Fruit fly (Drosophila melanogaster) whole organism, embryonic: ENCODE measurements around the gene ssp5.

Source experiments
- Aef1 ChIP-seq: fragments of 200-800 bp; sonication (Bioruptor generic); IDR thresholded peaks from 3 replicates; pipeline ENCODE4 v1.3.6; 2022; ENCODE audit warnings: missing biosample characterization, missing genetic modification characterization
- CG10147 ChIP-seq: fragments of 200-800 bp; sonication (Bioruptor generic); optimal IDR thresholded peaks from 2 replicates; lab custom pipeline; 2019; ENCODE audit warnings: missing biosample characterization, mild to moderate bottlenecking, missing genetic modification characterization, moderate library complexity
- CG1024 ChIP-seq: fragments of 200-800 bp; sonication (Bioruptor generic); IDR thresholded peaks from 2 replicates; pipeline ENCODE4 v1.3.6; 2022; ENCODE audit warnings: missing biosample characterization, missing genetic modification characterization
- CG10274 ChIP-seq: fragments of 200-800 bp; sonication (Bioruptor generic); optimal IDR thresholded peaks from 3 replicates; lab custom pipeline; 2017; ENCODE audit warnings: missing biosample characterization, mild to moderate bottlenecking, missing genetic modification characterization
- CG11504 ChIP-seq: fragments of 200-800 bp; sonication (Bioruptor generic); optimal IDR thresholded peaks from 3 replicates; lab custom pipeline; 2019; ENCODE audit warnings: missing biosample characterization, mild to moderate bottlenecking, missing genetic modification characterization, moderate library complexity
- CG11723 ChIP-seq: fragments of 200-800 bp; sonication (Bioruptor generic); optimal IDR thresholded peaks from 2 replicates; lab custom pipeline; 2017; ENCODE audit warnings: missing biosample characterization, mild to moderate bottlenecking, missing genetic modification characterization
- CG12391 ChIP-seq: fragments of 200-800 bp; sonication (Bioruptor generic); optimal IDR thresholded peaks from 3 replicates; lab custom pipeline; 2018; ENCODE audit warnings: missing biosample characterization, mild to moderate bottlenecking, missing genetic modification characterization, moderate library complexity
- CG13123 ChIP-seq: fragments of 200-800 bp; sonication (Bioruptor generic); optimal IDR thresholded peaks from 2 replicates; lab custom pipeline; 2016; ENCODE audit warnings: missing biosample characterization, missing genetic modification characterization
- CG15269 ChIP-seq: fragments of 200-800 bp; sonication (Bioruptor generic); optimal IDR thresholded peaks from 2 replicates; lab custom pipeline; 2018; ENCODE audit warnings: missing biosample characterization, mild to moderate bottlenecking, missing genetic modification characterization, moderate library complexity
- CG1602 ChIP-seq: fragments of 200-800 bp; sonication (Bioruptor generic); optimal IDR thresholded peaks from 3 replicates; lab custom pipeline; 2016; ENCODE audit warnings: missing biosample characterization, missing genetic modification characterization
- CG17359 ChIP-seq: fragments of 200-800 bp; sonication (Bioruptor generic); optimal IDR thresholded peaks from 3 replicates; lab custom pipeline; 2018; ENCODE audit warnings: missing biosample characterization, mild to moderate bottlenecking, missing genetic modification characterization, moderate library complexity
- CG32532 ChIP-seq: fragments of 200-800 bp; sonication (Bioruptor generic); IDR thresholded peaks from 2 replicates; pipeline ENCODE4 v1.3.6; 2022; ENCODE audit warnings: missing biosample characterization, missing genetic modification characterization
- CG3281 ChIP-seq: fragments of 200-800 bp; sonication (Bioruptor generic); optimal IDR thresholded peaks from 3 replicates; lab custom pipeline; 2017; ENCODE audit warnings: missing biosample characterization, mild to moderate bottlenecking, missing genetic modification characterization
- CG4854 ChIP-seq: fragments of 200-800 bp; sonication (Bioruptor generic); optimal IDR thresholded peaks from 2 replicates; lab custom pipeline; 2016; ENCODE audit warnings: missing biosample characterization, missing genetic modification characterization, inconsistent platforms
- CG6791 ChIP-seq: fragments of 200-800 bp; sonication (Bioruptor generic); IDR thresholded peaks from 3 replicates; pipeline ENCODE4 v1.3.6; 2022; ENCODE audit warnings: missing biosample characterization, missing genetic modification characterization; ENCODE audit not compliant: partially characterized antibody
- CG7556 ChIP-seq: fragments of 200-800 bp; sonication (Bioruptor generic); optimal IDR thresholded peaks from 2 replicates; lab custom pipeline; 2017; ENCODE audit warnings: missing biosample characterization, mild to moderate bottlenecking, missing genetic modification characterization
- CG7928 ChIP-seq: fragments of 200-800 bp; sonication (Bioruptor generic); optimal IDR thresholded peaks from 2 replicates; lab custom pipeline; 2017; ENCODE audit warnings: missing biosample characterization, mild to moderate bottlenecking, missing genetic modification characterization
- D19A ChIP-seq: fragments of 200-800 bp; optimal IDR thresholded peaks from 3 replicates; lab custom pipeline; 2019; ENCODE audit warnings: missing biosample characterization, mild to moderate bottlenecking, missing genetic modification characterization, moderate library complexity
- Dp ChIP-seq: fragments of 200-800 bp; sonication (Bioruptor generic); optimal IDR thresholded peaks from 2 replicates; lab custom pipeline; 2018; ENCODE audit warnings: missing biosample characterization, mild to moderate bottlenecking, missing genetic modification characterization, moderate library complexity
- Dref ChIP-seq: fragments of 200-800 bp; sonication (Bioruptor generic); IDR thresholded peaks from 2 replicates; pipeline ENCODE4 v1.3.6; 2022; ENCODE audit warnings: missing biosample characterization, missing genetic modification characterization
- ERR ChIP-seq: fragments of 200-800 bp; sonication (Bioruptor generic); optimal IDR thresholded peaks from 2 replicates; lab custom pipeline; 2016; ENCODE audit warnings: missing biosample characterization, missing genetic modification characterization
- HHEX ChIP-seq: fragments of 200-800 bp; sonication (Bioruptor generic); optimal IDR thresholded peaks from 3 replicates; lab custom pipeline; 2017; ENCODE audit warnings: missing biosample characterization, mild to moderate bottlenecking, missing genetic modification characterization, missing genetic modification reagents
- Hmx ChIP-seq: fragments of 200-800 bp; sonication (Bioruptor generic); optimal IDR thresholded peaks from 2 replicates; lab custom pipeline; 2016; ENCODE audit warnings: missing biosample characterization, missing genetic modification characterization
- NC2α ChIP-seq: fragments of 200-800 bp; sonication (Bioruptor generic); optimal IDR thresholded peaks from 2 replicates; lab custom pipeline; 2016; ENCODE audit warnings: missing biosample characterization, missing genetic modification characterization
- Neu2 ChIP-seq: fragments of 200-800 bp; sonication (Bioruptor generic); optimal IDR thresholded peaks from 3 replicates; lab custom pipeline; 2016; ENCODE audit warnings: missing biosample characterization, missing genetic modification characterization, borderline replicate concordance
- Oaz ChIP-seq: fragments of 200-800 bp; sonication (Bioruptor generic); IDR thresholded peaks from 2 replicates; pipeline ENCODE4 v1.3.6; 2022; ENCODE audit warnings: missing biosample characterization, missing genetic modification characterization
- Ssrp ChIP-seq: fragments of 200-800 bp; sonication (Bioruptor generic); optimal IDR thresholded peaks from 2 replicates; lab custom pipeline; 2018; ENCODE audit warnings: missing biosample characterization, mild to moderate bottlenecking, missing genetic modification characterization, moderate library complexity
- YL-1 ChIP-seq: fragments of 200-800 bp; sonication (Bioruptor generic); optimal IDR thresholded peaks from 3 replicates; lab custom pipeline; 2017; ENCODE audit warnings: missing biosample characterization, mild to moderate bottlenecking, missing genetic modification characterization
- abd-A ChIP-seq: fragments of 200-800 bp; sonication (Bioruptor generic); optimal IDR thresholded peaks from 3 replicates; lab custom pipeline; 2019; ENCODE audit warnings: missing biosample characterization, mild to moderate bottlenecking, missing genetic modification characterization, moderate library complexity
- amos ChIP-seq: fragments of 200-800 bp; sonication (Bioruptor generic); IDR thresholded peaks from 2 replicates; pipeline ENCODE4 v1.3.6; 2022; ENCODE audit warnings: missing biosample characterization, missing genetic modification characterization; ENCODE audit not compliant: partially characterized antibody
- ash1 ChIP-seq: fragments of 200-800 bp; sonication (Bioruptor generic); optimal IDR thresholded peaks from 2 replicates; lab custom pipeline; 2018; ENCODE audit warnings: missing biosample characterization, mild to moderate bottlenecking, missing genetic modification characterization
- az2 ChIP-seq: fragments of 200-800 bp; sonication (Bioruptor generic); optimal IDR thresholded peaks from 3 replicates; lab custom pipeline; 2016; ENCODE audit warnings: missing biosample characterization, missing genetic modification characterization
- chinmo ChIP-seq: fragments of 200-800 bp; sonication (Bioruptor generic); IDR thresholded peaks from 4 replicates; pipeline ENCODE4 v1.3.6; 2022; ENCODE audit warnings: missing biosample characterization, missing genetic modification characterization; ENCODE audit not compliant: partially characterized antibody
- dm ChIP-seq: fragments of 200-800 bp; sonication (Bioruptor generic); optimal IDR thresholded peaks from 3 replicates; lab custom pipeline; 2016; ENCODE audit warnings: missing biosample characterization, missing genetic modification characterization
- dysf ChIP-seq: fragments of 200-800 bp; sonication (Bioruptor generic); IDR thresholded peaks from 3 replicates; pipeline ENCODE4 v1.3.6; 2022; ENCODE audit warnings: missing biosample characterization, missing genetic modification characterization
- fru ChIP-seq: fragments of >200 bp; optimal IDR thresholded peaks from 2 replicates; lab custom pipeline; 2017
- gce ChIP-seq: fragments of 200-800 bp; sonication (Bioruptor generic); IDR thresholded peaks from 3 replicates; pipeline ENCODE4 v1.3.6; 2022; ENCODE audit warnings: missing biosample characterization, missing genetic modification characterization
- inv ChIP-seq: fragments of 200-800 bp; sonication (Bioruptor generic); IDR thresholded peaks from 2 replicates; pipeline ENCODE4 v1.3.6; 2022; ENCODE audit warnings: missing biosample characterization, missing genetic modification characterization; ENCODE audit not compliant: partially characterized antibody
- jing ChIP-seq: fragments of 200-800 bp; sonication (Bioruptor generic); optimal IDR thresholded peaks from 2 replicates; lab custom pipeline; 2018; ENCODE audit warnings: missing biosample characterization, mild to moderate bottlenecking, missing genetic modification characterization
- mirr ChIP-seq: fragments of 200-800 bp; sonication (Bioruptor generic); optimal IDR thresholded peaks from 3 replicates; lab custom pipeline; 2018; ENCODE audit warnings: missing biosample characterization, mild to moderate bottlenecking, missing genetic modification characterization
- nerfin-2 ChIP-seq: fragments of 200-800 bp; sonication (Bioruptor generic); IDR thresholded peaks from 2 replicates; pipeline ENCODE4 v1.3.6; 2022; ENCODE audit warnings: missing biosample characterization, missing genetic modification characterization; ENCODE audit not compliant: partially characterized antibody
- odd ChIP-seq: fragments of 200-800 bp; sonication (Bioruptor generic); optimal IDR thresholded peaks from 2 replicates; lab custom pipeline; 2017; ENCODE audit warnings: missing biosample characterization, mild to moderate bottlenecking, missing genetic modification characterization
- pfk ChIP-seq: fragments of 200-800 bp; sonication (Bioruptor generic); optimal IDR thresholded peaks from 2 replicates; lab custom pipeline; 2018; ENCODE audit warnings: missing biosample characterization, mild to moderate bottlenecking, missing genetic modification characterization, moderate library complexity
- sc ChIP-seq, 3 experiments: fragments of >200 bp in 2 of 3; fragments of 200-800 bp in 1 of 3; sonication (Bioruptor generic) in 1 of 3; optimal IDR thresholded peaks; 2 replicates in 2 of 3; 3 replicates in 1 of 3; lab custom pipeline; 2017; ENCODE audit warnings: mild to moderate bottlenecking in 1 of 3, missing biosample characterization in 1 of 3, missing genetic modification characterization in 1 of 3, missing genetic modification reagents in 1 of 3
- scrt ChIP-seq: fragments of 200-800 bp; sonication (Bioruptor generic); optimal IDR thresholded peaks from 2 replicates; lab custom pipeline; 2018; ENCODE audit warnings: missing biosample characterization, mild to moderate bottlenecking, missing genetic modification characterization, moderate library complexity
- slou ChIP-seq: fragments of 200-800 bp; sonication (Bioruptor generic); optimal IDR thresholded peaks from 3 replicates; lab custom pipeline; 2016; ENCODE audit warnings: missing biosample characterization, missing genetic modification characterization
- tup ChIP-seq: fragments of 200-800 bp; sonication (Bioruptor generic); optimal IDR thresholded peaks from 2 replicates; lab custom pipeline; 2016; ENCODE audit warnings: missing biosample characterization, mild to moderate bottlenecking, missing genetic modification characterization, moderate library complexity
- usp ChIP-seq: fragments of >200 bp; optimal IDR thresholded peaks from 2 replicates; lab custom pipeline; 2017; ENCODE audit warnings: missing biosample characterization, missing genetic modification characterization
- vvl ChIP-seq: fragments of 200-800 bp; sonication (Bioruptor generic); IDR thresholded peaks from 2 replicates; pipeline ENCODE4 v1.3.6; 2022; ENCODE audit warnings: missing biosample characterization, missing genetic modification characterization

ssp5 gene

DNA sequence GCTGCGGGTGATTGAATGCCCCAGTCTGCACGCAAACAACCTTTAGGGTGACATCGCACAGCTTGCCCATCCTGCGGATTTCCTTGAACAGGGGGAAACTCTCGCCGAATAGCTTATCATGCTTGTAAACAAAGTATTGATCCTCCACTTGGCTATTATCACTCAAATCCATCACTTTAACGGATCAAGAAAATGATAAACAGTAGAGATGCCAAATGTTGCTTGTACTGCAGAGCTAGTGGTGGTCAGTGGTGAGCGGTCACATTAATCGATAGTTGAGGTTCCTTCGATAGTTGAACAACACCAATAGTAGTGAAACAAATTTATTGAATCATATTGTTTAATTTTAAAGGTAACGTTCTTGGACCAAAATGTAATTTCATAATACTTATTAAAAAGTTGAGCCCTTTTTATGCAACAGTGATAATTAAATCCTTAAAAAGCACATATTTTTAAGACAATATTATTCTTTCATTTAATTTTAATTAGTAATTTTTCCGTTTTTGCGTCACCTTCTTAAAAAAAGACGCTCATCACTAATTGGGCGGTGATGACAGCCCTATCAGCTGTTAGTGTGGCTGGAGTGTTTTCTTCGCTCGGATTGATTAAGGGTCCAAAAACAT is 22.6 kb upstream of the ssp5 start, which contains the start of the genes KLHL18 and GCC185 (continued):
- no peak for TF ChIP-seq jing (GFP tag; lab: Kevin White, UChicago)
- peak; percentile 55 for TF ChIP-seq HHEX
- TF ChIP-seq scrt (GFP tag; lab: Kevin White, UChicago): peak; percentile 52
- TF ChIP-seq CG11504 (tag; lab: Kevin White, UChicago): peak; percentile 88
- peak; percentile 74 for TF ChIP-seq CG6791 (GFP tag; lab: Robert Waterston, UW)
- TF ChIP-seq az2 (GFP tag; lab: Kevin White, UChicago): peak; percentile 78
- peak; percentile 38; the same call in 1 of the 2 replicates for TF ChIP-seq Oaz (GFP tag; lab: Robert Waterston, UW)
- TF ChIP-seq odd: no peak
- TF ChIP-seq usp (GFP tag; lab: Kevin White, UChicago): no peak
- TF ChIP-seq ash1: no peak
- TF ChIP-seq dysf (GFP tag; lab: Robert Waterston, UW): peak; percentile 84
- TF ChIP-seq nerfin-2 (GFP tag; lab: Robert Waterston, UW): peak; percentile 57
- peak; percentile 30 for TF ChIP-seq CG13123 (GFP tag; lab: Kevin White, UChicago)
- TF ChIP-seq Hmx (GFP tag; lab: Kevin White, UChicago): peak; percentile 75
- TF ChIP-seq Ssrp (tag; lab: Kevin White, UChicago): peak; percentile 71
- no peak for TF ChIP-seq abd-A (tag; lab: Kevin White, UChicago)
- peak; percentile 20 for TF ChIP-seq dm (GFP tag; lab: Kevin White, UChicago)
- no peak; the same call in 1 of the 2 replicates for TF ChIP-seq CG1024 (GFP tag; lab: Robert Waterston, UW)
- TF ChIP-seq CG7556 (GFP tag; lab: Kevin White, UChicago): no peak
- no peak for TF ChIP-seq mirr (GFP tag; lab: Kevin White, UChicago)
- peak; percentile 41 for TF ChIP-seq CG17359 (tag; lab: Kevin White, UChicago)
- TF ChIP-seq chinmo: 0 out of 4 replicates have a peak, but pooled peaks have one; percentile 44
- TF ChIP-seq amos: peak; percentile 78
- TF ChIP-seq NC2α: no peak
- peak; percentile 22 for TF ChIP-seq CG7928
- TF ChIP-seq CG11723: no peak
- no peak for TF ChIP-seq gce (GFP tag; lab: Robert Waterston, UW)
- no peak for TF ChIP-seq CG15269 (tag; lab: Kevin White, UChicago)
- peak; percentile 47 for TF ChIP-seq CG3281 (GFP tag; lab: Kevin White, UChicago)
- TF ChIP-seq vvl: peak; percentile 73
- peak; percentile 79 for TF ChIP-seq inv (GFP tag; lab: Robert Waterston, UW)
- TF ChIP-seq fru (lab: Kevin White, UChicago): no peak
- TF ChIP-seq CG32532 (GFP tag; lab: Robert Waterston, UW): peak; percentile 71
- TF ChIP-seq D19A (tag; lab: Kevin White, UChicago): peak; percentile 61
- TF ChIP-seq tup (GFP tag; lab: Kevin White, UChicago): no peak
- TF ChIP-seq sc (optimal IDR thresholded peaks at IDR 0.05; lab: Kevin White, UChicago): no peak
- peak; percentile 57 for TF ChIP-seq sc (GFP tag; optimal IDR thresholded peaks at IDR 0.05; lab: Kevin White, UChicago)
- TF ChIP-seq Neu2 (GFP tag; lab: Kevin White, UChicago): no peak
- TF ChIP-seq Aef1 (GFP tag; lab: Robert Waterston, UW): peak; percentile 82
- peak; percentile 86 for TF ChIP-seq CG12391 (tag; lab: Kevin White, UChicago)
- peak; percentile 65 for TF ChIP-seq slou (GFP tag; lab: Kevin White, UChicago)
- peak; percentile 62 for TF ChIP-seq YL-1 (GFP tag; lab: Kevin White, UChicago)
- TF ChIP-seq Dp: no peak
- peak; percentile 77 for TF ChIP-seq CG10147 (GFP tag; lab: Kevin White, UChicago)
- peak; percentile 80 for TF ChIP-seq CG1602 (GFP tag; lab: Kevin White, UChicago)
- no peak for TF ChIP-seq ERR
- TF ChIP-seq pfk: no peak
- peak; percentile 66 for TF ChIP-seq Dref (GFP tag; lab: Robert Waterston, UW)
- no peak for TF ChIP-seq CG10274 (GFP tag; lab: Kevin White, UChicago)
- peak; percentile 50 for TF ChIP-seq CG4854
